Worm (Caenorhabditis elegans) whole organism, late embryonic: Measurements from ENCODE around the gene Y45F3A.4.

ENCODE experiments used
- K02D7.2 ChIP-seq: sonication (generic microtip); optimal IDR thresholded peaks from 2 replicates; lab custom pipeline; 2017; ENCODE audit warnings: mild to moderate bottlenecking, missing genetic modification characterization, missing compliant biosample characterization
- ceh-2 ChIP-seq: sonication (generic microtip); optimal IDR thresholded peaks from 2 replicates; lab custom pipeline; 2016; ENCODE audit warnings: missing genotype, missing genetic modification characterization, missing compliant biosample characterization
- elt-2 ChIP-seq: sonication (generic microtip); optimal IDR thresholded peaks from 2 replicates; lab custom pipeline; 2016; ENCODE audit warnings: missing genetic modification reagents, missing genetic modification characterization, missing compliant biosample characterization
- fkh-6 ChIP-seq: sonication (generic microtip); optimal IDR thresholded peaks from 2 replicates; lab custom pipeline; 2016; ENCODE audit warnings: missing genetic modification characterization, missing compliant biosample characterization
- gmeb-2 ChIP-seq: sonication (generic microtip); optimal IDR thresholded peaks from 2 replicates; lab custom pipeline; 2016; ENCODE audit warnings: missing genetic modification characterization, inconsistent platforms, missing compliant biosample characterization
- nhr-11 ChIP-seq: fragments of 150-350 bp; optimal IDR thresholded peaks from 2 replicates; lab custom pipeline; 2014; ENCODE audit warnings: missing biosample characterization, missing genetic modification characterization
- odd-2 ChIP-seq: sonication (generic microtip); optimal IDR thresholded peaks from 2 replicates; lab custom pipeline; 2017; ENCODE audit warnings: antibody characterized with exemption, mild to moderate bottlenecking, missing genetic modification characterization, missing compliant biosample characterization
- pha-2 ChIP-seq: sonication (generic microtip); optimal IDR thresholded peaks from 2 replicates; lab custom pipeline; 2017; ENCODE audit warnings: mild to moderate bottlenecking, missing genetic modification characterization, missing compliant biosample characterization
- pha-4 ChIP-seq: fragments of 150-350 bp; optimal IDR thresholded peaks from 2 replicates; lab custom pipeline; 2018; ENCODE audit warnings: missing biosample characterization, missing genetic modification reagents, missing genetic modification characterization
- pqm-1 ChIP-seq: sonication (generic microtip); optimal IDR thresholded peaks from 2 replicates; lab custom pipeline; 2016; ENCODE audit warnings: missing genetic modification characterization, missing compliant biosample characterization
- sox-2 ChIP-seq: fragments of 200-800 bp; sonication (Bioruptor generic); IDR thresholded peaks from 2 replicates; pipeline ENCODE4 v1.3.6; 2022; ENCODE audit warnings: missing genetic modification reagents, missing genetic modification characterization, missing compliant biosample characterization
- syd-9 ChIP-seq: sonication (generic microtip); optimal IDR thresholded peaks from 2 replicates; lab custom pipeline; 2016; ENCODE audit warnings: mild to moderate bottlenecking, missing genetic modification characterization, moderate library complexity, missing compliant biosample characterization
- tbx-2 ChIP-seq: sonication (generic microtip); optimal IDR thresholded peaks from 2 replicates; lab custom pipeline; 2016; ENCODE audit warnings: missing genetic modification characterization, missing compliant biosample characterization
- unc-86 ChIP-seq: sonication (generic microtip); optimal IDR thresholded peaks from 2 replicates; lab custom pipeline; 2016; ENCODE audit warnings: missing genetic modification characterization, missing compliant biosample characterization

ce11 chrIII:10603248-10603647 lies 28.0 kb upstream of the Y45F3A.4 start, which contains the start of gene Y39A1A.2:
- TF ChIP-seq ceh-2 (tag; lab: Kevin White, UChicago) (no peak), sox-2 (GFP tag; lab: Robert Waterston, UW) (no peak), unc-86 (tag; lab: Kevin White, UChicago) (no peak), K02D7.2 (tag; lab: Kevin White, UChicago) (no peak), nhr-11 (tag; lab: Kevin White, UChicago) (no peak), elt-2 (no peak), tbx-2 (tag; lab: Kevin White, UChicago) (no peak), gmeb-2 (tag; lab: Kevin White, UChicago) (no peak), pha-2 (tag; lab: Kevin White, UChicago) (no peak), syd-9 (tag; lab: Kevin White, UChicago) (no peak), fkh-6 (no peak), odd-2 (tag; lab: Kevin White, UChicago) (no peak), pha-4 (no peak), pqm-1 (tag; lab: Kevin White, UChicago) (no peak)
